Fruit fly (Drosophila melanogaster): ENCODE data around the gene ex.

ex gene

DNA sequence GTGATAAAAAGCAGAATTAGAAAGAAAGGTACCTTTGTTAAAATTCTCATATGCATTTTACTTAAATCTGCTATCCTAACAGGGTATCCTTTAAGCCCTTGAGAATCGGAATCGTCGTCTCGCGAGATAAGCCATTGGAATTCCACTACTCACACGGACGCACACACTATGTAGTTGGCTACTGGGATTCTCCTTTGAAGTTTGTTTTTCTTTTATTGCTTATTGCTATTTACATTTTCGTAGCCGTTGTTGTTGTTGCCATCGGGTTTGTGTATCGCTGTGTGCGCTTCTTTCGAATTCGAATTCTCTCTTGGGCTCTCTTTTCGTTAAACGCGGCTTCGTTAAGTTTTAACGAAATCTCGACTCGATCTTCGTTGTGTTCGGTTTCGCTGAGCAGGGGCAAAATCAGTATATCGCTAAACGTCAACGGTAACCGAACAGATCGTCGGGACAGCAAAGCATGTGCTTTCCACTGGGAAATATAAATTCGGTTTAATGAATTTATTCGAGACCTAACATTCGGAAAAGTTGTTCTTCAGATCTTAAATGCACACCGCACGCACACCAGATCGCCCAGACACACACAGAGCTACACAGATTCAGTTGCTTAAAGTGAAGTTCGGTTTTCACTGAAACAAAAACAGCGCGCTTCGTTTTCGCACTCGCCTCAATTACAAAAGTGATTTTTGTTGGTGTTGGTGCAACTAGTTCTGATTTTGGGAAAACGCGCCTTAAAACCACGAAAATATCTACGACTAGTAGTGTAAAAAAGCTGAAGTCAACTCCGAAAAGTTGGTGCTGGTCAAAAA lies at the start of gene ex:
ex (plus strand) TSS at position 408 of the 809 bp plus-strand sequence.
- peak; percentile 25 for TF ChIP-seq CG7839 (tag; optimal IDR thresholded peaks at IDR 0.05)
- peak; percentile 56 for TF ChIP-seq CG10209 (GFP tag; optimal IDR thresholded peaks at IDR 0.05)
- TF ChIP-seq CG14860 (GFP tag; IDR thresholded peaks at IDR 0.05; ENCODE audit: partially characterized antibody), result no peak
- peak; percentile 76 for TF ChIP-seq kni (GFP tag; optimal IDR thresholded peaks at IDR 0.05)
- TF ChIP-seq CG13123 (GFP tag; optimal IDR thresholded peaks at IDR 0.05), result peak; percentile 36
- no peak for TF ChIP-seq Ptx1 (GFP tag; IDR thresholded peaks at IDR 0.05)
- no peak for TF ChIP-seq CG9797 (GFP tag; optimal IDR thresholded peaks at IDR 0.05)
- no peak for TF ChIP-seq Antp (GFP tag; optimal IDR thresholded peaks at IDR 0.05)
- TF ChIP-seq CG11696 (GFP tag; IDR thresholded peaks at IDR 0.05), result peak; percentile 17; the same call in 1 of the 2 replicates
- peak; percentile 38 for TF ChIP-seq gsb-n (tag; optimal IDR thresholded peaks at IDR 0.05)
- TF ChIP-seq CG14441 (GFP tag; IDR thresholded peaks at IDR 0.05), result no peak
- TF ChIP-seq emc (GFP tag; optimal IDR thresholded peaks at IDR 0.05), result no peak
- peak; percentile 67 for TF ChIP-seq CG15269 (tag; optimal IDR thresholded peaks at IDR 0.05)
- TF ChIP-seq Camta (GFP tag; optimal IDR thresholded peaks at IDR 0.05), result peak; percentile 4
- peak; percentile 74 for TF ChIP-seq schlank (tag; optimal IDR thresholded peaks at IDR 0.05)
- TF ChIP-seq al (GFP tag; IDR thresholded peaks at IDR 0.05), result no peak
- TF ChIP-seq ken (GFP tag; IDR thresholded peaks at IDR 0.05), result 0 out of 3 replicates have a peak, but pooled peaks have one; percentile 44
- peak; percentile 73 for TF ChIP-seq Hey (tag; optimal IDR thresholded peaks at IDR 0.05)
- TF ChIP-seq CG13424 (tag; optimal IDR thresholded peaks at IDR 0.05), result peak; percentile 65
- TF ChIP-seq ap (GFP tag; IDR thresholded peaks at IDR 0.05), result no peak
- TF ChIP-seq Dp (GFP tag; optimal IDR thresholded peaks at IDR 0.05), result no peak
- TF ChIP-seq gsb (GFP tag; IDR thresholded peaks at IDR 0.05), result no peak
- peak; percentile 80 for TF ChIP-seq CG2875 (GFP tag; optimal IDR thresholded peaks at IDR 0.05)
- no peak for TF ChIP-seq Six4 (GFP tag; optimal IDR thresholded peaks at IDR 0.05)
- no peak for TF ChIP-seq CG6175 (GFP tag; IDR thresholded peaks at IDR 0.05)
- peak; percentile 75 for TF ChIP-seq BtbVII (GFP tag; optimal IDR thresholded peaks at IDR 0.05)
- no peak for TF ChIP-seq CG14667 (GFP tag; IDR thresholded peaks at IDR 0.05)
- peak; percentile 18 for TF ChIP-seq CG8388 (GFP tag; optimal IDR thresholded peaks at IDR 0.05)
- TF ChIP-seq nerfin-1 (tag; optimal IDR thresholded peaks at IDR 0.05), result peak; percentile 75
- peak; percentile 87 for TF ChIP-seq CG12071 (GFP tag; optimal IDR thresholded peaks at IDR 0.05)
- no peak for TF ChIP-seq phol (tag; optimal IDR thresholded peaks at IDR 0.05)
- TF ChIP-seq Abd-B (GFP tag; optimal IDR thresholded peaks at IDR 0.05), result no peak
- TF ChIP-seq Xrp1 (GFP tag; IDR thresholded peaks at IDR 0.05), result peak; percentile 60
- peak; percentile 68 for TF ChIP-seq CG1233 (GFP tag; optimal IDR thresholded peaks at IDR 0.05)
- TF ChIP-seq MBD-R2 (GFP tag; IDR thresholded peaks at IDR 0.05), result no peak; the same call in 1 of the 2 replicates
- peak; percentile 66 for TF ChIP-seq rib (GFP tag; IDR thresholded peaks at IDR 0.05)
- TF ChIP-seq CG17912 (GFP tag; optimal IDR thresholded peaks at IDR 0.05), result peak; percentile 71
- TF ChIP-seq ftz-f1 (GFP tag; optimal IDR thresholded peaks at IDR 0.05), result no peak
- TF ChIP-seq Gsc (GFP tag; IDR thresholded peaks at IDR 0.05), result no peak
- peak; percentile 14 for TF ChIP-seq CG14965 (GFP tag; optimal IDR thresholded peaks at IDR 0.05; ENCODE audit: borderline replicate concordance)
- no peak for TF ChIP-seq CG4730 (GFP tag; IDR thresholded peaks at IDR 0.05)
- TF ChIP-seq Optix (GFP tag; IDR thresholded peaks at IDR 0.05), result no peak
- no peak for TF ChIP-seq CG17361 (GFP tag; IDR thresholded peaks at IDR 0.05)
- no peak for TF ChIP-seq Rx (GFP tag; IDR thresholded peaks at IDR 0.05)
- peak; percentile 64; the same call in 1 of the 2 replicates for TF ChIP-seq Awh (GFP tag; IDR thresholded peaks at IDR 0.05)
- TF ChIP-seq ATbp (GFP tag; optimal IDR thresholded peaks at IDR 0.05), result peak; percentile 90
- TF ChIP-seq CG5180 (GFP tag; optimal IDR thresholded peaks at IDR 0.05), result peak; percentile 69
- TF ChIP-seq CG14014 (GFP tag; IDR thresholded peaks at IDR 0.05), result peak; percentile 67; the same call in 1 of the 2 replicates
- no peak for TF ChIP-seq CG30403 (GFP tag; optimal IDR thresholded peaks at IDR 0.05)
